Fruit fly (Drosophila melanogaster): ENCODE data around the gene Sry-delta.

Gene Sry-delta

dm6 chr3R:30039494-30039893 lies 3.6 kb upstream of the Sry-delta start, which contains the start of the genes janA, Sry-alpha and Sry-beta (continued):
- TF ChIP-seq Fer2 (tag; optimal IDR thresholded peaks at IDR 0.05) = no peak
- no peak for TF ChIP-seq Deaf1 (tag; optimal IDR thresholded peaks at IDR 0.05)
- TF ChIP-seq zen (tag; optimal IDR thresholded peaks at IDR 0.05) = peak; percentile 35
- no peak for TF ChIP-seq dm (GFP tag; optimal IDR thresholded peaks at IDR 0.05)
- TF ChIP-seq E2f2 (GFP tag; IDR thresholded peaks at IDR 0.05) = peak; percentile 71
- peak; percentile 64 for TF ChIP-seq CG8924 (tag; optimal IDR thresholded peaks at IDR 0.05)
- TF ChIP-seq pfk (GFP tag; optimal IDR thresholded peaks at IDR 0.05) = no peak
- TF ChIP-seq PHDP (tag; optimal IDR thresholded peaks at IDR 0.05) = no peak
- no peak for TF ChIP-seq CG4424 (GFP tag; optimal IDR thresholded peaks at IDR 0.05)
- no peak for TF ChIP-seq Poxn (GFP tag; IDR thresholded peaks at IDR 0.05)
- peak; percentile 99 for TF ChIP-seq BEAF-32 (GFP tag; optimal IDR thresholded peaks at IDR 0.05)
- no peak for TF ChIP-seq CG17385 (GFP tag; optimal IDR thresholded peaks at IDR 0.05)
- TF ChIP-seq tin (GFP tag; optimal IDR thresholded peaks at IDR 0.05) = no peak
- no peak for TF ChIP-seq Hr78 (GFP tag; optimal IDR thresholded peaks at IDR 0.05)
- no peak for TF ChIP-seq fd96Cb (tag; optimal IDR thresholded peaks at IDR 0.05)
- TF ChIP-seq CG1832 (GFP tag; optimal IDR thresholded peaks at IDR 0.05) = no peak
- TF ChIP-seq sr (GFP tag; IDR thresholded peaks at IDR 0.05) = no peak
- no peak for TF ChIP-seq CG30431 (GFP tag; optimal IDR thresholded peaks at IDR 0.05)
- TF ChIP-seq CG17802 (tag; optimal IDR thresholded peaks at IDR 0.05) = no peak
- TF ChIP-seq CG12104 (GFP tag; optimal IDR thresholded peaks at IDR 0.05) = no peak
- TF ChIP-seq Hr39 (optimal IDR thresholded peaks at IDR 0.05) = no peak
- no peak for TF ChIP-seq CG10147 (GFP tag; optimal IDR thresholded peaks at IDR 0.05)
- no peak for TF ChIP-seq ara (GFP tag; IDR thresholded peaks at IDR 0.05)
- no peak for TF ChIP-seq CG13123 (GFP tag; optimal IDR thresholded peaks at IDR 0.05)
- TF ChIP-seq CG17186 (GFP tag; optimal IDR thresholded peaks at IDR 0.05) = peak; percentile 38
- no peak for TF ChIP-seq ssp (GFP tag; IDR thresholded peaks at IDR 0.05)
- no peak for TF ChIP-seq CG15696 (tag; optimal IDR thresholded peaks at IDR 0.05)
- TF ChIP-seq Doc2 (GFP tag; IDR thresholded peaks at IDR 0.05) = no peak
- no peak for TF ChIP-seq gcm (GFP tag; optimal IDR thresholded peaks at IDR 0.05)
- no peak for TF ChIP-seq HmgD (GFP tag; optimal IDR thresholded peaks at IDR 0.05)
- TF ChIP-seq chinmo (GFP tag; IDR thresholded peaks at IDR 0.05; ENCODE audit: partially characterized antibody) = peak; percentile 99
- TF ChIP-seq HLH3B (GFP tag; IDR thresholded peaks at IDR 0.05) = no peak
- TF ChIP-seq Trl (optimal IDR thresholded peaks at IDR 0.05) = no peak
- no peak for TF ChIP-seq Trl (GFP tag; optimal IDR thresholded peaks at IDR 0.05)
- no peak for TF ChIP-seq CG8388 (GFP tag; optimal IDR thresholded peaks at IDR 0.05)
- TF ChIP-seq CG7745 (tag; optimal IDR thresholded peaks at IDR 0.05) = no peak
- no peak for TF ChIP-seq gro (GFP tag; optimal IDR thresholded peaks at IDR 0.05)
- no peak for TF ChIP-seq tap (tag; optimal IDR thresholded peaks at IDR 0.05)
- no peak for TF ChIP-seq pros (GFP tag; optimal IDR thresholded peaks at IDR 0.05)
- peak; percentile 73 for TF ChIP-seq Sin3A (optimal IDR thresholded peaks at IDR 0.05)
- TF ChIP-seq CG13624 (GFP tag; optimal IDR thresholded peaks at IDR 0.05) = no peak
- no peak for TF ChIP-seq insv (GFP tag; optimal IDR thresholded peaks at IDR 0.05)
- TF ChIP-seq sisA (GFP tag; IDR thresholded peaks at IDR 0.05) = no peak
- peak; percentile 69 for TF ChIP-seq CG32767 (GFP tag; IDR thresholded peaks at IDR 0.05)
- no peak for TF ChIP-seq HLH54F (GFP tag; optimal IDR thresholded peaks at IDR 0.05)
- TF ChIP-seq ERR (GFP tag; optimal IDR thresholded peaks at IDR 0.05) = no peak
- TF ChIP-seq Hr3 (GFP tag; optimal IDR thresholded peaks at IDR 0.05) = no peak
- no peak for TF ChIP-seq CG4282 (GFP tag; optimal IDR thresholded peaks at IDR 0.05)
- no peak for TF ChIP-seq Blimp-1 (GFP tag; optimal IDR thresholded peaks at IDR 0.05)
- no peak for TF ChIP-seq CG3726 (GFP tag; IDR thresholded peaks at IDR 0.05)
- TF ChIP-seq CG6654 (GFP tag; optimal IDR thresholded peaks at IDR 0.05) = no peak
- no peak for TF ChIP-seq Chrac-16 (GFP tag; optimal IDR thresholded peaks at IDR 0.05)
- TF ChIP-seq gcm2 (GFP tag; optimal IDR thresholded peaks at IDR 0.05) = no peak
